Fruit fly (Drosophila melanogaster) whole organism, embryonic: Measurements from ENCODE around the gene Polr2G.

ENCODE experiments used
- ATbp ChIP-seq: fragments of 200-800 bp; sonication (Bioruptor generic); optimal IDR thresholded peaks from 2 replicates; lab custom pipeline; 2017; ENCODE audit warnings: missing biosample characterization, mild to moderate bottlenecking, missing genetic modification characterization, missing genetic modification reagents
- CG10979 ChIP-seq: fragments of 200-800 bp; sonication (Bioruptor generic); optimal IDR thresholded peaks from 2 replicates; lab custom pipeline; 2018; ENCODE audit warnings: missing biosample characterization, mild to moderate bottlenecking, missing genetic modification characterization, moderate library complexity
- CG11398 ChIP-seq: fragments of 200-800 bp; sonication (Bioruptor generic); optimal IDR thresholded peaks from 2 replicates; lab custom pipeline; 2016; ENCODE audit warnings: missing biosample characterization, missing genetic modification characterization
- CG13287 ChIP-seq: fragments of 200-800 bp; sonication (Bioruptor generic); IDR thresholded peaks from 2 replicates; pipeline ENCODE4 v1.3.6; 2022; ENCODE audit warnings: missing biosample characterization, missing genetic modification characterization; ENCODE audit not compliant: partially characterized antibody
- CG13296 ChIP-seq: fragments of 200-800 bp; sonication (Bioruptor generic); optimal IDR thresholded peaks from 3 replicates; lab custom pipeline; 2018; ENCODE audit warnings: missing biosample characterization, mild to moderate bottlenecking, missing genetic modification characterization
- CG13424 ChIP-seq: fragments of 200-800 bp; sonication (Bioruptor generic); optimal IDR thresholded peaks from 2 replicates; lab custom pipeline; 2019; ENCODE audit warnings: missing biosample characterization, mild to moderate bottlenecking, missing genetic modification characterization, moderate library complexity
- CG13775 ChIP-seq: fragments of 200-800 bp; sonication (Bioruptor generic); optimal IDR thresholded peaks from 3 replicates; lab custom pipeline; 2017; ENCODE audit warnings: missing biosample characterization, mild to moderate bottlenecking, missing genetic modification characterization
- CG15601 ChIP-seq: fragments of 200-800 bp; sonication (Bioruptor generic); optimal IDR thresholded peaks from 3 replicates; lab custom pipeline; 2019; ENCODE audit warnings: missing biosample characterization, mild to moderate bottlenecking, missing genetic modification characterization, moderate library complexity
- CG15696 ChIP-seq: fragments of 200-800 bp; sonication (Bioruptor generic); optimal IDR thresholded peaks from 2 replicates; lab custom pipeline; 2019; ENCODE audit warnings: missing biosample characterization, mild to moderate bottlenecking, missing genetic modification characterization, moderate library complexity
- CG17359 ChIP-seq: fragments of 200-800 bp; sonication (Bioruptor generic); optimal IDR thresholded peaks from 3 replicates; lab custom pipeline; 2018; ENCODE audit warnings: missing biosample characterization, mild to moderate bottlenecking, missing genetic modification characterization, moderate library complexity
- CG17361 ChIP-seq: fragments of 200-800 bp; sonication (Bioruptor generic); IDR thresholded peaks from 3 replicates; pipeline ENCODE4 v1.3.6; 2022; ENCODE audit warnings: missing biosample characterization, missing genetic modification characterization
- CG17385 ChIP-seq: fragments of 200-800 bp; sonication (Bioruptor generic); optimal IDR thresholded peaks from 3 replicates; lab custom pipeline; 2018; ENCODE audit warnings: missing biosample characterization, mild to moderate bottlenecking, missing genetic modification characterization
- CG17829 ChIP-seq: fragments of 200-800 bp; optimal IDR thresholded peaks from 2 replicates; lab custom pipeline; 2019; ENCODE audit warnings: missing biosample characterization, mild to moderate bottlenecking, missing genetic modification characterization, moderate library complexity
- CG18011 ChIP-seq: fragments of 200-800 bp; sonication (Bioruptor generic); optimal IDR thresholded peaks from 2 replicates; lab custom pipeline; 2017; ENCODE audit warnings: missing biosample characterization, missing genetic modification characterization, mild to moderate bottlenecking, moderate library complexity, missing genotype
- CG2116 ChIP-seq: fragments of 200-800 bp; sonication (Bioruptor generic); optimal IDR thresholded peaks from 3 replicates; lab custom pipeline; 2018; ENCODE audit warnings: missing biosample characterization, mild to moderate bottlenecking, missing genetic modification characterization
- CG2129 ChIP-seq: fragments of 200-800 bp; sonication (Bioruptor generic); IDR thresholded peaks from 2 replicates; pipeline ENCODE4 v1.3.6; 2022; ENCODE audit warnings: missing biosample characterization, missing genetic modification characterization; ENCODE audit not compliant: partially characterized antibody
- CG3995 ChIP-seq: fragments of 200-800 bp; sonication (Bioruptor generic); optimal IDR thresholded peaks from 3 replicates; lab custom pipeline; 2016; ENCODE audit warnings: missing biosample characterization, missing genetic modification characterization
- CG4282 ChIP-seq: fragments of 200-800 bp; sonication (Bioruptor generic); optimal IDR thresholded peaks from 2 replicates; lab custom pipeline; 2016; ENCODE audit warnings: missing biosample characterization, missing genetic modification characterization
- CG4617 ChIP-seq: fragments of 200-800 bp; sonication (Bioruptor generic); optimal IDR thresholded peaks from 3 replicates; lab custom pipeline; 2016; ENCODE audit warnings: missing biosample characterization, missing genetic modification characterization, borderline replicate concordance
- CG6683 ChIP-seq: fragments of 200-800 bp; sonication (Bioruptor generic); optimal IDR thresholded peaks from 2 replicates; lab custom pipeline; 2017; ENCODE audit warnings: missing biosample characterization, mild to moderate bottlenecking, missing genetic modification characterization, missing genetic modification reagents
- CG8281 ChIP-seq: fragments of 200-800 bp; sonication (Bioruptor generic); optimal IDR thresholded peaks from 2 replicates; lab custom pipeline; 2018; ENCODE audit warnings: missing biosample characterization, mild to moderate bottlenecking, missing genetic modification characterization, moderate library complexity
- CG8388 ChIP-seq: fragments of 200-800 bp; sonication (Bioruptor generic); optimal IDR thresholded peaks from 2 replicates; lab custom pipeline; 2019; ENCODE audit warnings: missing biosample characterization, mild to moderate bottlenecking, missing genetic modification characterization, moderate library complexity
- CG9932 ChIP-seq: fragments of 200-800 bp; sonication (Bioruptor generic); IDR thresholded peaks from 2 replicates; pipeline ENCODE4 v1.3.6; 2022; ENCODE audit warnings: missing biosample characterization, missing genetic modification characterization
- Dek ChIP-seq: fragments of 200-800 bp; sonication (Bioruptor generic); optimal IDR thresholded peaks from 3 replicates; lab custom pipeline; 2019; ENCODE audit warnings: missing biosample characterization, mild to moderate bottlenecking, missing genetic modification characterization, moderate library complexity
- Dref ChIP-seq: fragments of 200-800 bp; sonication (Bioruptor generic); IDR thresholded peaks from 2 replicates; pipeline ENCODE4 v1.3.6; 2022; ENCODE audit warnings: missing biosample characterization, missing genetic modification characterization
- Gug ChIP-seq: fragments of 200-800 bp; sonication (Bioruptor generic); IDR thresholded peaks from 4 replicates; pipeline ENCODE4 v1.3.6; 2022; ENCODE audit warnings: missing biosample characterization, missing genetic modification characterization
- MBD-R2 ChIP-seq: fragments of 200-800 bp; sonication (Bioruptor generic); IDR thresholded peaks from 2 replicates; pipeline ENCODE4 v1.3.6; 2022; ENCODE audit warnings: missing biosample characterization, missing genetic modification characterization
- Myb ChIP-seq: fragments of 200-800 bp; sonication (Bioruptor generic); optimal IDR thresholded peaks from 2 replicates; lab custom pipeline; 2016; ENCODE audit warnings: missing biosample characterization, missing genetic modification characterization
- NfI ChIP-seq: fragments of 200-800 bp; sonication (Bioruptor generic); optimal IDR thresholded peaks from 3 replicates; lab custom pipeline; 2018; ENCODE audit warnings: missing biosample characterization, mild to moderate bottlenecking, missing genetic modification characterization, moderate library complexity
- Opbp ChIP-seq: fragments of 200-800 bp; sonication (Bioruptor generic); IDR thresholded peaks from 3 replicates; pipeline ENCODE4 v1.3.6; 2022; ENCODE audit warnings: missing biosample characterization, missing genetic modification characterization; ENCODE audit not compliant: partially characterized antibody
- Pdp1 ChIP-seq, 2 experiments: fragments of 200-800 bp; sonication (Bioruptor generic); optimal IDR thresholded peaks; 3 replicates each; lab custom pipeline; 2016; ENCODE audit warnings: missing biosample characterization in 2 of 2, missing genetic modification characterization in 2 of 2, mild to moderate bottlenecking in 1 of 2, moderate library complexity in 1 of 2
- Sin3A ChIP-seq: fragments of >200 bp; optimal IDR thresholded peaks from 2 replicates; lab custom pipeline; 2018
- Sry-δ ChIP-seq: fragments of 200-800 bp; sonication (Bioruptor generic); optimal IDR thresholded peaks from 2 replicates; lab custom pipeline; 2016; ENCODE audit warnings: missing biosample characterization, missing genetic modification characterization
- Vsx1 ChIP-seq: fragments of 200-800 bp; sonication (Bioruptor generic); optimal IDR thresholded peaks from 2 replicates; lab custom pipeline; 2017; ENCODE audit warnings: missing biosample characterization, mild to moderate bottlenecking, missing genetic modification characterization, missing genetic modification reagents
- amos ChIP-seq: fragments of 200-800 bp; sonication (Bioruptor generic); IDR thresholded peaks from 2 replicates; pipeline ENCODE4 v1.3.6; 2022; ENCODE audit warnings: missing biosample characterization, missing genetic modification characterization; ENCODE audit not compliant: partially characterized antibody
- chinmo ChIP-seq: fragments of 200-800 bp; sonication (Bioruptor generic); IDR thresholded peaks from 4 replicates; pipeline ENCODE4 v1.3.6; 2022; ENCODE audit warnings: missing biosample characterization, missing genetic modification characterization; ENCODE audit not compliant: partially characterized antibody
- exex ChIP-seq: fragments of 200-800 bp; sonication (Bioruptor generic); optimal IDR thresholded peaks from 4 replicates; lab custom pipeline; 2018; ENCODE audit warnings: missing biosample characterization, mild to moderate bottlenecking, missing genetic modification characterization, moderate library complexity
- knrl ChIP-seq: fragments of 200-800 bp; sonication (Bioruptor generic); IDR thresholded peaks from 3 replicates; pipeline ENCODE4 v1.3.6; 2022; ENCODE audit warnings: missing biosample characterization, missing genetic modification characterization; ENCODE audit not compliant: partially characterized antibody
- lmd ChIP-seq: fragments of 200-800 bp; sonication (Bioruptor generic); IDR thresholded peaks from 2 replicates; pipeline ENCODE4 v1.3.6; 2022; ENCODE audit warnings: missing biosample characterization, missing genetic modification characterization
- pum ChIP-seq: fragments of 200-800 bp; sonication (Bioruptor generic); optimal IDR thresholded peaks from 2 replicates; lab custom pipeline; 2016; ENCODE audit warnings: missing biosample characterization, missing genetic modification characterization
- pzg ChIP-seq: fragments of 200-800 bp; sonication (Bioruptor generic); optimal IDR thresholded peaks from 3 replicates; lab custom pipeline; 2018; ENCODE audit warnings: missing biosample characterization, mild to moderate bottlenecking, missing genetic modification characterization, moderate library complexity
- row ChIP-seq: fragments of 200-800 bp; sonication (Bioruptor generic); IDR thresholded peaks from 3 replicates; pipeline ENCODE4 v1.3.6; 2022; ENCODE audit warnings: missing biosample characterization, missing genetic modification characterization
- sc ChIP-seq, 3 experiments: fragments of >200 bp in 2 of 3; fragments of 200-800 bp in 1 of 3; sonication (Bioruptor generic) in 1 of 3; optimal IDR thresholded peaks; 2 replicates in 2 of 3; 3 replicates in 1 of 3; lab custom pipeline; 2017; ENCODE audit warnings: mild to moderate bottlenecking in 1 of 3, missing biosample characterization in 1 of 3, missing genetic modification characterization in 1 of 3, missing genetic modification reagents in 1 of 3
- sens ChIP-seq: fragments of 200-800 bp; sonication (Bioruptor generic); peaks from one replicate; lab custom pipeline; 2016; ENCODE audit warnings: missing biosample characterization, missing genetic modification characterization
- sna ChIP-seq: fragments of 200-800 bp; sonication (Bioruptor generic); IDR thresholded peaks from 2 replicates; pipeline ENCODE4 v1.3.6; 2022; ENCODE audit warnings: missing biosample characterization, missing genetic modification characterization; ENCODE audit not compliant: partially characterized antibody
- sug ChIP-seq: fragments of 200-800 bp; optimal IDR thresholded peaks from 2 replicates; lab custom pipeline; 2019; ENCODE audit warnings: missing biosample characterization, mild to moderate bottlenecking, missing genetic modification characterization, moderate library complexity
- unpg ChIP-seq: fragments of 200-800 bp; sonication (Bioruptor generic); optimal IDR thresholded peaks from 3 replicates; lab custom pipeline; 2018; ENCODE audit warnings: missing biosample characterization, mild to moderate bottlenecking, missing genetic modification characterization, moderate library complexity

Polr2G gene

dm6 chr3R:15213362-15213989 is 9.5 kb downstream of the Polr2G start, which contains the start of the genes CG6654 and CG4210 (continued):
- TF ChIP-seq CG3995 (peak; percentile 69), sens (GFP tag; lab: Kevin White, UChicago) (peak; percentile 85), CG17359 (tag; lab: Kevin White, UChicago) (no peak), Pdp1 (GFP tag; optimal IDR thresholded peaks at IDR 0.05; lab: Kevin White, UChicago) (peak in 1 of 2 experiments; percentile 63), Sry-δ (peak; percentile 74), CG13775 (peak; percentile 3), CG2129 (GFP tag; lab: Robert Waterston, UW) (peak; percentile 18; the same call in 1 of the 2 replicates), CG9932 (GFP tag; lab: Robert Waterston, UW) (peak; percentile 54), CG15696 (tag; lab: Kevin White, UChicago) (peak; percentile 56), pum (GFP tag; lab: Kevin White, UChicago) (no peak), unpg (GFP tag; lab: Kevin White, UChicago) (no peak), sna (GFP tag; lab: Robert Waterston, UW) (no peak), CG17829 (tag; lab: Kevin White, UChicago) (peak; percentile 38), row (peak; percentile 71), Myb (peak; percentile 3), CG4282 (no peak), chinmo (GFP tag; lab: Robert Waterston, UW) (0 out of 4 replicates have a peak, but pooled peaks have one; percentile 17), Vsx1 (GFP tag; lab: Kevin White, UChicago) (no peak), CG13287 (GFP tag; lab: Robert Waterston, UW) (peak; percentile 83), Opbp (peak; percentile 53; the same call in 2 of the 3 replicates), sug (tag; lab: Kevin White, UChicago) (peak; percentile 64), exex (tag; lab: Kevin White, UChicago) (peak; percentile 38), Sin3A (lab: Kevin White, UChicago) (peak; percentile 21), amos (GFP tag; lab: Robert Waterston, UW) (peak; percentile 49), CG13296 (GFP tag; lab: Kevin White, UChicago) (peak; percentile 5), CG18011 (GFP tag; lab: Kevin White, UChicago) (no peak), CG8388 (no peak), CG15601 (peak; percentile 26), CG17361 (GFP tag; lab: Robert Waterston, UW) (peak; percentile 33; the same call in 1 of the 3 replicates), CG2116 (GFP tag; lab: Kevin White, UChicago) (peak; percentile 42), Dref (no peak), CG6683 (GFP tag; lab: Kevin White, UChicago) (no peak), pzg (GFP tag; lab: Kevin White, UChicago) (peak; percentile 67), Dek (no peak), CG17385 (GFP tag; lab: Kevin White, UChicago) (peak; percentile 4), MBD-R2 (GFP tag; lab: Robert Waterston, UW) (peak; percentile 52), CG4617 (GFP tag; lab: Kevin White, UChicago) (peak; percentile 78), NfI (GFP tag; lab: Kevin White, UChicago) (peak; percentile 3), knrl (GFP tag; lab: Robert Waterston, UW) (peak; percentile 58; the same call in 2 of the 3 replicates), lmd (GFP tag; lab: Robert Waterston, UW) (peak; percentile 31; the same call in 1 of the 2 replicates), CG11398 (GFP tag; lab: Kevin White, UChicago) (no peak), sc (optimal IDR thresholded peaks at IDR 0.05; lab: Kevin White, UChicago) (no peak), sc (GFP tag; optimal IDR thresholded peaks at IDR 0.05; lab: Kevin White, UChicago) (no peak), ATbp (GFP tag; lab: Kevin White, UChicago) (no peak), CG10979 (tag; lab: Kevin White, UChicago) (peak; percentile 1), CG8281 (tag; lab: Kevin White, UChicago) (no peak), CG13424 (tag; lab: Kevin White, UChicago) (peak; percentile 8), Gug (GFP tag; lab: Robert Waterston, UW) (no peak)
